Worm (Caenorhabditis elegans) whole organism, young adult: ENCODE data around the gene T02H6.8.

Experiments used
- F49E8.2 ChIP-seq: sonication (generic microtip); optimal IDR thresholded peaks from 3 replicates; lab custom pipeline; 2017; ENCODE audit warnings: missing genetic modification characterization, mild to moderate bottlenecking, missing compliant biosample characterization, antibody characterized with exemption, moderate library complexity; ENCODE audit not compliant: insufficient read depth
- F57C9.4 ChIP-seq: sonication (generic microtip); optimal IDR thresholded peaks from 2 replicates; lab custom pipeline; 2017; ENCODE audit warnings: mild to moderate bottlenecking, missing genetic modification characterization, missing compliant biosample characterization
- T07F8.4 ChIP-seq: sonication (generic microtip); optimal IDR thresholded peaks from 2 replicates; lab custom pipeline; 2016; ENCODE audit warnings: mild to moderate bottlenecking, missing genetic modification characterization, moderate library complexity, missing compliant biosample characterization
- dpl-1 ChIP-seq: fragments of 150-350 bp; optimal IDR thresholded peaks from 2 replicates; lab custom pipeline; 2014; ENCODE audit warnings: missing biosample characterization, missing genetic modification reagents, missing genetic modification characterization
- hsf-1 ChIP-seq: fragments of 200-800 bp; sonication (Bioruptor generic); IDR thresholded peaks from 2 replicates; pipeline ENCODE4 v1.3.6; 2022; ENCODE audit warnings: missing genetic modification reagents, missing genetic modification characterization, missing compliant biosample characterization
- lin-40 ChIP-seq: sonication (generic microtip); optimal IDR thresholded peaks from 2 replicates; lab custom pipeline; 2016; ENCODE audit warnings: missing genetic modification characterization, mild to moderate bottlenecking, missing compliant biosample characterization, missing genotype, missing genetic modification reagents
- zfh-2 ChIP-seq: fragments of 200-800 bp; sonication (Bioruptor generic); conservative IDR thresholded peaks from 2 replicates; pipeline ENCODE4 v1.3.6; 2022; ENCODE audit warnings: missing genetic modification reagents, missing genetic modification characterization, missing compliant biosample characterization
- ztf-26 ChIP-seq: sonication (generic microtip); optimal IDR thresholded peaks from 2 replicates; lab custom pipeline; 2017; ENCODE audit warnings: missing genetic modification characterization, missing compliant biosample characterization

- TF ChIP-seq lin-40 (tag; lab: Kevin White, UChicago) = no peak
- TF ChIP-seq F49E8.2 (tag; lab: Kevin White, UChicago) = no peak
- no peak for TF ChIP-seq hsf-1 (GFP tag; lab: Robert Waterston, UW)
- TF ChIP-seq T07F8.4 (tag; lab: Kevin White, UChicago) = no peak
- TF ChIP-seq ztf-26 = no peak
- TF ChIP-seq zfh-2 = no peak
- TF ChIP-seq F57C9.4 (tag; lab: Kevin White, UChicago) = no peak
- no peak for TF ChIP-seq dpl-1
Measured at ce11 chrII:671025-671424, 9.6 kb upstream of the T02H6.8 start, which contains the start of gene sri-46.
